Worm (Caenorhabditis elegans): ENCODE results near the gene F55G7.4.

ce11 chrX:11909168-11909567, 18.5 kb upstream of the F55G7.4 start:
- no peak for TF ChIP-seq W03F9.2 (tag; optimal IDR thresholded peaks at IDR 0.05)
- no peak for TF ChIP-seq dao-5 (tag; optimal IDR thresholded peaks at IDR 0.05)
- no peak for TF ChIP-seq him-1 (tag; optimal IDR thresholded peaks at IDR 0.05)

Data from whole organism, L4/young adult.